Worm (Caenorhabditis elegans): ENCODE measurements around the gene srj-27.
A peak's percentile ranks its signal among the peaks of the same experiment; 100 is the strongest.

Gene srj-27

DNA sequence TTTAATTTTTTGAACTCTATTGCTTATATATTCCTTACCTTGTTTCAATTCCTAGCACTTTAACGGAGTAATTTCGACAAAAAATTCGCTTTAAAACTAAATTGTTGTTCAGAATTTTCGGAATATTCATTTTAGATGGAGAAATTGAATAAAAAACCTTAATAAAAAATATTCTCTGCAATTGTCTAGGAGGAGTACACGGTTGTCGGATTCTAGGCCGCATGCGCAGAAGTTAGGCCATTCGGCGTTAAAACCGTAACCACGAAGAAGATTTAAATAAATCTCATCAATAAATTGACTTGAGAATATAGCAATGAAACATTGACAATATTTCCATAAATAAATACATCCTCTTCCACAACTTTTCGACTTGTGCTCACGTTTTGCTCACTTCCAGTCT is 45.0 kb downstream of the srj-27 start, which contains the start of the genes C01G10.10 and C01G10.9:
TSS of gene C01G10.10 (minus strand) at position 151 of the 400 bp plus-strand sequence.
TSS of gene C01G10.9 (plus strand) at position 240 of the 400 bp plus-strand sequence.
- TF ChIP-seq sdc-2 (tag; optimal IDR thresholded peaks at IDR 0.05) (peak; percentile 27), tbx-2 (tag; optimal IDR thresholded peaks at IDR 0.05) (peak; percentile 87), dve-1 (tag; optimal IDR thresholded peaks at IDR 0.05) (no peak), sox-2 (GFP tag; IDR thresholded peaks at IDR 0.05) (no peak), eyg-1 (tag; optimal IDR thresholded peaks at IDR 0.05) (peak; percentile 4), ceh-31 (tag; optimal IDR thresholded peaks at IDR 0.05) (peak; percentile 90), ceh-24 (tag; optimal IDR thresholded peaks at IDR 0.05) (no peak), F13H6.1 (tag; optimal IDR thresholded peaks at IDR 0.05) (peak; percentile 46), rnt-1 (tag; optimal IDR thresholded peaks at IDR 0.05) (peak; percentile 43), Y22D7AL.16 (tag; optimal IDR thresholded peaks at IDR 0.05) (no peak), dmd-4 (tag; optimal IDR thresholded peaks at IDR 0.05; ENCODE audit: borderline replicate concordance) (no peak), elt-2 (tag; optimal IDR thresholded peaks at IDR 0.05) (peak; percentile 81), ref-2 (tag; optimal IDR thresholded peaks at IDR 0.05) (peak; percentile 70), nhr-11 (tag; optimal IDR thresholded peaks at IDR 0.05) (no peak), ets-4 (tag; optimal IDR thresholded peaks at IDR 0.05) (peak; percentile 91), hlh-13 (GFP tag; optimal IDR thresholded peaks at IDR 0.05) (no peak), ceh-48 (tag; optimal IDR thresholded peaks at IDR 0.05) (no peak), ceh-9 (tag; optimal IDR thresholded peaks at IDR 0.05) (no peak), ama-1 (optimal IDR thresholded peaks at IDR 0.05) (no peak), T23F11.4 (GFP tag; optimal IDR thresholded peaks at IDR 0.05) (no peak), hlh-8 (tag; optimal IDR thresholded peaks at IDR 0.05) (peak; percentile 7), ceh-2 (tag; optimal IDR thresholded peaks at IDR 0.05) (peak; percentile 89), zip-5 (tag; optimal IDR thresholded peaks at IDR 0.05) (peak; percentile 78), hlh-15 (tag; optimal IDR thresholded peaks at IDR 0.05) (no peak), ceh-14 (tag; optimal IDR thresholded peaks at IDR 0.05) (peak; percentile 46), ttx-3 (tag; optimal IDR thresholded peaks at IDR 0.05) (no peak), tbx-7 (tag; optimal IDR thresholded peaks at IDR 0.05) (peak; percentile 90), unc-42 (tag; optimal IDR thresholded peaks at IDR 0.05) (peak; percentile 27), fax-1 (tag; optimal IDR thresholded peaks at IDR 0.05) (peak; percentile 48), gmeb-2 (tag; optimal IDR thresholded peaks at IDR 0.05) (peak; percentile 4), ceh-34 (tag; optimal IDR thresholded peaks at IDR 0.05) (peak; percentile 9), npax-4 (tag; optimal IDR thresholded peaks at IDR 0.05) (no peak), madf-2 (tag; optimal IDR thresholded peaks at IDR 0.05) (no peak), elt-4 (tag; optimal IDR thresholded peaks at IDR 0.05) (no peak), C08G9.2 (tag; optimal IDR thresholded peaks at IDR 0.05) (peak; percentile 93), fkh-6 (tag; optimal IDR thresholded peaks at IDR 0.05) (peak; percentile 33), che-1 (tag; optimal IDR thresholded peaks at IDR 0.05) (no peak)

DNA sequence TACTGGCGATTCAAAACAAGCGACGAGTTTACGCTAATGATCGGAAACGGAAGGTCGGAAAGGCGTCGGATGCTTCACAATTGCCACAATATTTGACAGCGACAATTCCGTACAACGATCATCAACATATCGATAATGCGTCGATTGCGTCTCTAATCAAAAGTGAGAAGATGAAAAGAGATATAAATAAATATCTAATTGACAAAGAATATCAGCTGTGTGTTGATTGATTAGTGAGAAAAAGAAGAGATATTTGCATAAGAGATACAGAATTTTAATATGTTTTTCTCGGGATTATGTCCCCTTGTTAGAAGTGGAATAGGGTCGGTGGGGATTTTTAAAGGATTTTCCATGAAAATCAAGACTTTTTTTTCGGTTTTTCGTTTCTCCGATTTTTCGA is 48.8 kb downstream of the srj-27 start:
- TF ChIP-seq ref-2 (tag; optimal IDR thresholded peaks at IDR 0.05) (no peak), hlh-13 (GFP tag; optimal IDR thresholded peaks at IDR 0.05) (no peak), C08G9.2 (tag; optimal IDR thresholded peaks at IDR 0.05) (no peak), fkh-10 (GFP tag; optimal IDR thresholded peaks at IDR 0.05) (no peak), elt-2 (tag; optimal IDR thresholded peaks at IDR 0.05) (no peak), hlh-15 (tag; optimal IDR thresholded peaks at IDR 0.05) (no peak), sox-4 (tag; optimal IDR thresholded peaks at IDR 0.05) (no peak), unc-86 (tag; optimal IDR thresholded peaks at IDR 0.05) (no peak), fkh-6 (tag; optimal IDR thresholded peaks at IDR 0.05) (no peak), ceh-9 (tag; optimal IDR thresholded peaks at IDR 0.05) (no peak), ceh-48 (tag; optimal IDR thresholded peaks at IDR 0.05) (no peak), ttx-3 (tag; optimal IDR thresholded peaks at IDR 0.05) (no peak)
